Fruit fly (Drosophila melanogaster) whole organism, embryonic: ENCODE results near the gene Ac76E.

ENCODE experiments used
- Antp ChIP-seq: fragments of 200-800 bp; sonication (Bioruptor generic); optimal IDR thresholded peaks from 3 replicates; lab custom pipeline; 2016; ENCODE audit warnings: missing biosample characterization, missing genetic modification characterization
- Atf3 ChIP-seq: fragments of 200-800 bp; sonication (Bioruptor generic); optimal IDR thresholded peaks from 3 replicates; lab custom pipeline; 2016; ENCODE audit warnings: missing biosample characterization, missing genetic modification characterization
- BEAF-32 ChIP-seq: fragments of 200-800 bp; sonication (Bioruptor generic); optimal IDR thresholded peaks from 3 replicates; lab custom pipeline; 2017; ENCODE audit warnings: missing biosample characterization, missing genetic modification characterization, mild to moderate bottlenecking, moderate library complexity, missing genetic modification reagents
- CG10267 ChIP-seq: fragments of 200-800 bp; sonication (Bioruptor generic); optimal IDR thresholded peaks from 2 replicates; lab custom pipeline; 2018; ENCODE audit warnings: missing biosample characterization, mild to moderate bottlenecking, missing genetic modification characterization, moderate library complexity
- CG10462 ChIP-seq: fragments of 200-800 bp; sonication (Bioruptor generic); optimal IDR thresholded peaks from 2 replicates; lab custom pipeline; 2016; ENCODE audit warnings: missing biosample characterization, missing genetic modification characterization
- CG11456 ChIP-seq: fragments of 200-800 bp; sonication (Bioruptor generic); IDR thresholded peaks from 3 replicates; pipeline ENCODE4 v1.3.6; 2022; ENCODE audit warnings: missing biosample characterization, missing genetic modification characterization
- CG11695 ChIP-seq: fragments of 200-800 bp; sonication (Bioruptor generic); IDR thresholded peaks from 3 replicates; pipeline ENCODE4 v1.3.6; 2022; ENCODE audit warnings: missing biosample characterization, missing genetic modification characterization
- CG11723 ChIP-seq: fragments of 200-800 bp; sonication (Bioruptor generic); optimal IDR thresholded peaks from 2 replicates; lab custom pipeline; 2017; ENCODE audit warnings: missing biosample characterization, mild to moderate bottlenecking, missing genetic modification characterization
- CG12769 ChIP-seq: fragments of 200-800 bp; sonication (Bioruptor generic); optimal IDR thresholded peaks from 2 replicates; lab custom pipeline; 2019; ENCODE audit warnings: missing biosample characterization, mild to moderate bottlenecking, missing genetic modification characterization, moderate library complexity
- CG13894 ChIP-seq: fragments of 200-800 bp; sonication (Bioruptor generic); optimal IDR thresholded peaks from 3 replicates; lab custom pipeline; 2018; ENCODE audit warnings: missing biosample characterization, mild to moderate bottlenecking, missing genetic modification characterization, moderate library complexity
- CG14667 ChIP-seq: fragments of 200-800 bp; sonication (Bioruptor generic); IDR thresholded peaks from 2 replicates; pipeline ENCODE4 v1.3.6; 2022; ENCODE audit warnings: missing biosample characterization, missing genetic modification characterization
- CG14965 ChIP-seq: fragments of 200-800 bp; sonication (Bioruptor generic); optimal IDR thresholded peaks from 2 replicates; lab custom pipeline; 2016; ENCODE audit warnings: missing biosample characterization, missing genetic modification characterization, borderline replicate concordance
- CG17186 ChIP-seq: fragments of 200-800 bp; sonication (Bioruptor generic); optimal IDR thresholded peaks from 3 replicates; lab custom pipeline; 2017; ENCODE audit warnings: missing biosample characterization, missing genetic modification reagents, missing genetic modification characterization
- CG17612 ChIP-seq: fragments of 200-800 bp; sonication (Bioruptor generic); IDR thresholded peaks from 2 replicates; pipeline ENCODE4 v1.3.6; 2022; ENCODE audit warnings: missing biosample characterization, missing genetic modification characterization
- CG31388 ChIP-seq: fragments of 200-800 bp; sonication (Bioruptor generic); optimal IDR thresholded peaks from 2 replicates; lab custom pipeline; 2016; ENCODE audit warnings: missing biosample characterization, missing genetic modification characterization
- CG3163 ChIP-seq: fragments of 200-800 bp; sonication (Bioruptor generic); optimal IDR thresholded peaks from 3 replicates; lab custom pipeline; 2016; ENCODE audit warnings: missing biosample characterization, missing genetic modification characterization
- CG3726 ChIP-seq: fragments of 200-800 bp; sonication (Bioruptor generic); IDR thresholded peaks from 3 replicates; pipeline ENCODE4, ENCODE4 v1.3.6; 2022; ENCODE audit warnings: missing biosample characterization, missing genetic modification characterization
- CG4360 ChIP-seq: fragments of 200-800 bp; sonication (Bioruptor generic); IDR thresholded peaks from 2 replicates; pipeline ENCODE4 v1.3.6; 2022; ENCODE audit warnings: missing biosample characterization, missing genetic modification characterization
- CG4424 ChIP-seq: fragments of 200-800 bp; sonication (Bioruptor generic); optimal IDR thresholded peaks from 3 replicates; lab custom pipeline; 2016; ENCODE audit warnings: missing biosample characterization, missing genetic modification characterization
- CG4617 ChIP-seq: fragments of 200-800 bp; sonication (Bioruptor generic); optimal IDR thresholded peaks from 3 replicates; lab custom pipeline; 2016; ENCODE audit warnings: missing biosample characterization, missing genetic modification characterization, borderline replicate concordance
- CG4820 ChIP-seq: fragments of 200-800 bp; sonication (Bioruptor generic); optimal IDR thresholded peaks from 3 replicates; lab custom pipeline; 2016; ENCODE audit warnings: missing biosample characterization, missing genetic modification characterization
- CG5245 ChIP-seq: fragments of 200-800 bp; sonication (Bioruptor generic); optimal IDR thresholded peaks from 3 replicates; lab custom pipeline; 2016; ENCODE audit warnings: missing biosample characterization, missing genetic modification characterization
- CG6272 ChIP-seq: fragments of 200-800 bp; sonication (Bioruptor generic); IDR thresholded peaks from 2 replicates; pipeline ENCODE4 v1.3.6; 2022; ENCODE audit warnings: missing biosample characterization, missing genetic modification characterization
- CG8478 ChIP-seq: fragments of >200 bp; optimal IDR thresholded peaks from 2 replicates; lab custom pipeline; 2018
- CG9876 ChIP-seq: fragments of 200-800 bp; sonication (Bioruptor generic); optimal IDR thresholded peaks from 2 replicates; lab custom pipeline; 2016; ENCODE audit warnings: missing biosample characterization, missing genetic modification characterization
- CrebB ChIP-seq: fragments of 200-800 bp; sonication (Bioruptor generic); optimal IDR thresholded peaks from 3 replicates; lab custom pipeline; 2018; ENCODE audit warnings: missing biosample characterization, mild to moderate bottlenecking, missing genetic modification characterization
- Dbx ChIP-seq: fragments of 200-800 bp; sonication (Bioruptor generic); IDR thresholded peaks from 3 replicates; pipeline ENCODE4 v1.3.6; 2022; ENCODE audit warnings: missing biosample characterization, missing genetic modification characterization
- Dll ChIP-seq: fragments of 200-800 bp; sonication (Bioruptor generic); IDR thresholded peaks from 4 replicates; pipeline ENCODE4 v1.3.6; 2022; ENCODE audit warnings: missing biosample characterization, missing genetic modification characterization; ENCODE audit not compliant: partially characterized antibody
- Ets65A ChIP-seq: fragments of 200-800 bp; sonication (Bioruptor generic); peaks from one replicate; lab custom pipeline; 2016; ENCODE audit warnings: missing biosample characterization, missing genetic modification characterization
- Hey ChIP-seq: fragments of 200-800 bp; sonication (Bioruptor generic); optimal IDR thresholded peaks from 3 replicates; lab custom pipeline; 2018; ENCODE audit warnings: missing biosample characterization, mild to moderate bottlenecking, missing genetic modification characterization
- Hr39 ChIP-seq: fragments of >200 bp; optimal IDR thresholded peaks from 2 replicates; lab custom pipeline; 2017
- Neu2 ChIP-seq: fragments of 200-800 bp; sonication (Bioruptor generic); optimal IDR thresholded peaks from 3 replicates; lab custom pipeline; 2016; ENCODE audit warnings: missing biosample characterization, missing genetic modification characterization, borderline replicate concordance
- PHDP ChIP-seq: fragments of 200-800 bp; sonication (Bioruptor generic); optimal IDR thresholded peaks from 3 replicates; lab custom pipeline; 2018; ENCODE audit warnings: missing biosample characterization, mild to moderate bottlenecking, missing genetic modification characterization, moderate library complexity
- Poxn ChIP-seq: fragments of 200-800 bp; sonication (Bioruptor generic); IDR thresholded peaks from 2 replicates; pipeline ENCODE4 v1.3.6; 2022; ENCODE audit warnings: missing biosample characterization, missing genetic modification characterization
- Scr ChIP-seq: fragments of 200-800 bp; sonication (Bioruptor generic); IDR thresholded peaks from 2 replicates; pipeline ENCODE4 v1.3.6; 2022; ENCODE audit warnings: missing biosample characterization, missing genetic modification characterization; ENCODE audit not compliant: partially characterized antibody
- YL-1 ChIP-seq: fragments of 200-800 bp; sonication (Bioruptor generic); optimal IDR thresholded peaks from 3 replicates; lab custom pipeline; 2017; ENCODE audit warnings: missing biosample characterization, mild to moderate bottlenecking, missing genetic modification characterization
- bowl ChIP-seq: fragments of 200-800 bp; sonication (Bioruptor generic); IDR thresholded peaks from 2 replicates; pipeline ENCODE4 v1.3.6; 2022; ENCODE audit warnings: missing biosample characterization, missing genetic modification characterization
- chinmo ChIP-seq: fragments of 200-800 bp; sonication (Bioruptor generic); IDR thresholded peaks from 4 replicates; pipeline ENCODE4 v1.3.6; 2022; ENCODE audit warnings: missing biosample characterization, missing genetic modification characterization; ENCODE audit not compliant: partially characterized antibody
- ci ChIP-seq: fragments of 200-800 bp; sonication (Bioruptor generic); IDR thresholded peaks from 3 replicates; pipeline ENCODE4 v1.3.6; 2022; ENCODE audit warnings: missing biosample characterization, missing genetic modification characterization
- crp ChIP-seq, 2 experiments: fragments of 200-800 bp; sonication (Bioruptor generic); optimal IDR thresholded peaks; 2 replicates in 1 of 2; 3 replicates in 1 of 2; lab custom pipeline; 2017; ENCODE audit warnings: missing biosample characterization in 2 of 2, missing genetic modification characterization in 2 of 2, mild to moderate bottlenecking in 1 of 2, moderate library complexity in 1 of 2
- dan ChIP-seq: fragments of 200-800 bp; sonication (Bioruptor generic); IDR thresholded peaks from 2 replicates; pipeline ENCODE4 v1.3.6; 2022; ENCODE audit warnings: missing biosample characterization, missing genetic modification characterization
- dpn ChIP-seq, 2 experiments: fragments of 200-800 bp; sonication (Bioruptor generic); optimal IDR thresholded peaks; 3 replicates each; lab custom pipeline; 2016; ENCODE audit warnings: missing biosample characterization in 2 of 2, missing genetic modification characterization in 2 of 2
- luna ChIP-seq: fragments of 200-800 bp; sonication (Bioruptor generic); optimal IDR thresholded peaks from 2 replicates; lab custom pipeline; 2016; ENCODE audit warnings: missing biosample characterization, missing genetic modification characterization
- mam ChIP-seq: fragments of 200-800 bp; sonication (Bioruptor generic); optimal IDR thresholded peaks from 3 replicates; lab custom pipeline; 2016; ENCODE audit warnings: missing biosample characterization, missing genetic modification characterization
- rib ChIP-seq: fragments of 200-800 bp; sonication (Bioruptor generic); IDR thresholded peaks from 2 replicates; pipeline ENCODE4 v1.3.6; 2022; ENCODE audit warnings: missing biosample characterization, missing genetic modification characterization
- ro ChIP-seq: fragments of 200-800 bp; sonication (Bioruptor generic); IDR thresholded peaks from 2 replicates; pipeline ENCODE4 v1.3.6; 2022; ENCODE audit warnings: missing biosample characterization, missing genetic modification characterization
- slou ChIP-seq: fragments of 200-800 bp; sonication (Bioruptor generic); optimal IDR thresholded peaks from 3 replicates; lab custom pipeline; 2016; ENCODE audit warnings: missing biosample characterization, missing genetic modification characterization
- sqz ChIP-seq: fragments of 200-800 bp; sonication (Bioruptor generic); optimal IDR thresholded peaks from 3 replicates; lab custom pipeline; 2018; ENCODE audit warnings: missing biosample characterization, mild to moderate bottlenecking, missing genetic modification characterization
- tx ChIP-seq: fragments of 200-800 bp; sonication (Bioruptor generic); optimal IDR thresholded peaks from 2 replicates; lab custom pipeline; 2016; ENCODE audit warnings: missing biosample characterization, missing genetic modification characterization
- unc-4 ChIP-seq: fragments of 200-800 bp; sonication (Bioruptor generic); IDR thresholded peaks from 2 replicates; pipeline ENCODE4 v1.3.6; 2022; ENCODE audit warnings: missing biosample characterization, missing genetic modification characterization; ENCODE audit not compliant: partially characterized antibody
- vnd ChIP-seq: fragments of 200-800 bp; sonication (Bioruptor generic); IDR thresholded peaks from 3 replicates; pipeline ENCODE4 v1.3.6; 2022; ENCODE audit warnings: missing biosample characterization, missing genetic modification characterization; ENCODE audit not compliant: partially characterized antibody

Gene Ac76E

DNA sequence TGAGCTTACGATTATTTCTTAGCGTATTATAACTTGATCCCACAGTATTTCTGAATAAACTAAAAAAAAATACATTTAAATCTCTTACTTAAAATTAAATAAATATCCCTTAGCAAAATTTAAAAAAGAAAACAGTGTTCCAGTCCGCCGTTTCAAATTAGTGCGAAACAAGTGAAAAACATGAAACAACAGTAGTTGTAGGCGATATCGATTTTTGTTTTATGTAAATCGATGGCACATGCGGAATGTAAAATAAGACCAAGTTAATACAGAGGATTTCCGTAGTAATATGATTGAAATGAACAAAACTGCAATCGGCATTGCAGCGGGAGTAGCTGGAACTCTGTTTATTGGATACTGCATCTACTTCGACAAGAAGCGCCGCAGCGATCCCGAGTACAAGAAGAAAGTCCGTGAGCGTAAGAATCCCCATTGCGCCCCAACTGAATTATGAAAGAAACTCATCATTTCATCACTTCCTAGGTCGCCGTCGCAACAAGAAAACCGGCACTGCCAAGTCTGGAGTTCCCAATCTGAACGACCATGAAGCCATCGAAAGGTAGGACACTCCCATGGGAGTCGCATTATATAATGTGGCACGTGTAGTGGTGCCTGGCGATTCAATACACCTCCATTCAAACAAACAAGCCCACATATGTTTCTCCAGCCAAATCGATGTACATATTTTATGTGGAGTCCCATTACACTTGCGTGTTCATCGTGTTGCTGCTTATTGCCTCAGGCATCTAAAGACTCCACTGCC, 62.0 kb downstream of the Ac76E start (continued):
- TF ChIP-seq slou (no peak), CG14667 (no peak), Ets65A (GFP tag; lab: Kevin White, UChicago) (no peak), dan (no peak), ci (GFP tag; lab: Robert Waterston, UW) (no peak), unc-4 (GFP tag; lab: Robert Waterston, UW) (0 out of 2 replicates have a peak, but pooled peaks have one; percentile 15), CG12769 (tag; lab: Kevin White, UChicago) (no peak), CG10267 (no peak), CG4360 (GFP tag; lab: Robert Waterston, UW) (no peak), sqz (no peak), Dbx (GFP tag; lab: Robert Waterston, UW) (no peak), CG4820 (GFP tag; lab: Kevin White, UChicago) (no peak), rib (GFP tag; lab: Robert Waterston, UW) (no peak), Scr (0 out of 2 replicates have a peak, but pooled peaks have one; percentile 13), CG9876 (GFP tag; lab: Kevin White, UChicago) (no peak), Atf3 (GFP tag; lab: Kevin White, UChicago) (no peak), Neu2 (no peak), CG3726 (no peak), Hey (tag; lab: Kevin White, UChicago) (no peak), CG31388 (GFP tag; lab: Kevin White, UChicago) (no peak), luna (GFP tag; lab: Kevin White, UChicago) (no peak), chinmo (no peak), Antp (no peak), CG4424 (GFP tag; lab: Kevin White, UChicago) (no peak), mam (GFP tag; lab: Kevin White, UChicago) (no peak), Poxn (GFP tag; lab: Robert Waterston, UW) (no peak), CG13894 (tag; lab: Kevin White, UChicago) (no peak), CG11456 (GFP tag; lab: Robert Waterston, UW) (no peak), PHDP (tag; lab: Kevin White, UChicago) (no peak), CG17186 (GFP tag; lab: Kevin White, UChicago) (no peak), Dll (GFP tag; lab: Robert Waterston, UW) (peak; percentile 47; the same call in 2 of the 4 replicates), vnd (no peak), tx (GFP tag; lab: Kevin White, UChicago) (no peak), CG4617 (peak; percentile 62), CrebB (no peak), CG11723 (GFP tag; lab: Kevin White, UChicago) (peak; percentile 44), bowl (GFP tag; lab: Robert Waterston, UW) (no peak), CG3163 (GFP tag; lab: Kevin White, UChicago) (no peak), BEAF-32 (peak; percentile 40), CG5245 (GFP tag; lab: Kevin White, UChicago) (no peak), CG14965 (GFP tag; lab: Kevin White, UChicago) (no peak), crp (GFP tag; optimal IDR thresholded peaks at IDR 0.05; lab: Kevin White, UChicago) (no peak), CG8478 (lab: Kevin White, UChicago) (no peak), ro (GFP tag; lab: Robert Waterston, UW) (no peak), Hr39 (lab: Kevin White, UChicago) (no peak), CG17612 (GFP tag; lab: Robert Waterston, UW) (no peak), CG6272 (GFP tag; lab: Robert Waterston, UW) (no peak), YL-1 (GFP tag; lab: Kevin White, UChicago) (peak; percentile 43), CG11695 (GFP tag; lab: Robert Waterston, UW) (no peak), dpn (GFP tag; optimal IDR thresholded peaks at IDR 0.05; lab: Kevin White, UChicago) (no peak), CG10462 (GFP tag; lab: Kevin White, UChicago) (no peak)
